Fruit fly (Drosophila melanogaster) whole organism, embryonic: ENCODE data around the gene Men.

ENCODE experiments used
- Blimp-1 ChIP-seq: fragments of 200-800 bp; sonication (Bioruptor generic); optimal IDR thresholded peaks from 3 replicates; lab custom pipeline; 2018; ENCODE audit warnings: missing biosample characterization, missing genetic modification characterization, mild to moderate bottlenecking, moderate library complexity, missing genetic modification reagents
- C15 ChIP-seq: fragments of 200-800 bp; sonication (Bioruptor generic); IDR thresholded peaks from 3 replicates; pipeline ENCODE4 v1.3.6; 2022; ENCODE audit warnings: missing biosample characterization, missing genetic modification characterization
- CG10267 ChIP-seq: fragments of 200-800 bp; sonication (Bioruptor generic); optimal IDR thresholded peaks from 2 replicates; lab custom pipeline; 2018; ENCODE audit warnings: missing biosample characterization, mild to moderate bottlenecking, missing genetic modification characterization, moderate library complexity
- CG11456 ChIP-seq: fragments of 200-800 bp; sonication (Bioruptor generic); IDR thresholded peaks from 3 replicates; pipeline ENCODE4 v1.3.6; 2022; ENCODE audit warnings: missing biosample characterization, missing genetic modification characterization
- CG1233 ChIP-seq: fragments of 200-800 bp; sonication (Bioruptor generic); optimal IDR thresholded peaks from 4 replicates; lab custom pipeline; 2018; ENCODE audit warnings: missing biosample characterization, mild to moderate bottlenecking, missing genetic modification characterization
- CG12659 ChIP-seq: fragments of 200-800 bp; sonication (Bioruptor generic); optimal IDR thresholded peaks from 3 replicates; lab custom pipeline; 2017; ENCODE audit warnings: mild to moderate bottlenecking, missing biosample characterization, missing genetic modification reagents, missing genetic modification characterization
- CG15073 ChIP-seq: fragments of 200-800 bp; sonication (Bioruptor generic); optimal IDR thresholded peaks from 2 replicates; lab custom pipeline; 2016; ENCODE audit warnings: missing biosample characterization, missing genetic modification characterization
- CG15514 ChIP-seq: fragments of 200-800 bp; sonication (Bioruptor generic); optimal IDR thresholded peaks from 3 replicates; lab custom pipeline; 2017; ENCODE audit warnings: missing biosample characterization, missing genetic modification characterization, mild to moderate bottlenecking, moderate library complexity, missing genetic modification reagents
- CG17359 ChIP-seq: fragments of 200-800 bp; sonication (Bioruptor generic); optimal IDR thresholded peaks from 3 replicates; lab custom pipeline; 2018; ENCODE audit warnings: missing biosample characterization, mild to moderate bottlenecking, missing genetic modification characterization, moderate library complexity
- CG17385 ChIP-seq: fragments of 200-800 bp; sonication (Bioruptor generic); optimal IDR thresholded peaks from 3 replicates; lab custom pipeline; 2018; ENCODE audit warnings: missing biosample characterization, mild to moderate bottlenecking, missing genetic modification characterization
- CG17829 ChIP-seq: fragments of 200-800 bp; optimal IDR thresholded peaks from 2 replicates; lab custom pipeline; 2019; ENCODE audit warnings: missing biosample characterization, mild to moderate bottlenecking, missing genetic modification characterization, moderate library complexity
- CG18262 ChIP-seq: fragments of 200-800 bp; optimal IDR thresholded peaks from 3 replicates; lab custom pipeline; 2019; ENCODE audit warnings: missing biosample characterization, mild to moderate bottlenecking, missing genetic modification characterization, moderate library complexity
- CG30403 ChIP-seq: fragments of 200-800 bp; sonication (Bioruptor generic); optimal IDR thresholded peaks from 3 replicates; lab custom pipeline; 2016; ENCODE audit warnings: missing biosample characterization, missing genetic modification characterization
- CG5245 ChIP-seq: fragments of 200-800 bp; sonication (Bioruptor generic); optimal IDR thresholded peaks from 3 replicates; lab custom pipeline; 2016; ENCODE audit warnings: missing biosample characterization, missing genetic modification characterization
- CG7839 ChIP-seq: fragments of 200-800 bp; sonication (Bioruptor generic); optimal IDR thresholded peaks from 3 replicates; lab custom pipeline; 2018; ENCODE audit warnings: missing biosample characterization, mild to moderate bottlenecking, missing genetic modification characterization, moderate library complexity
- CG8290 ChIP-seq, 3 experiments: fragments of 200-800 bp; sonication (Bioruptor generic); optimal IDR thresholded peaks; 2 replicates each; lab custom pipeline; 2016 to 2019; ENCODE audit warnings: missing biosample characterization in 3 of 3, missing genetic modification characterization in 3 of 3, mild to moderate bottlenecking in 2 of 3, moderate library complexity in 1 of 3
- CG8388 ChIP-seq: fragments of 200-800 bp; sonication (Bioruptor generic); optimal IDR thresholded peaks from 2 replicates; lab custom pipeline; 2019; ENCODE audit warnings: missing biosample characterization, mild to moderate bottlenecking, missing genetic modification characterization, moderate library complexity
- CTCF ChIP-seq: fragments of 200-800 bp; sonication (Bioruptor generic); optimal IDR thresholded peaks from 2 replicates; lab custom pipeline; 2017; ENCODE audit warnings: missing biosample characterization, mild to moderate bottlenecking, missing genetic modification characterization, moderate library complexity
- CoRest ChIP-seq: fragments of 200-800 bp; sonication (Bioruptor generic); optimal IDR thresholded peaks from 3 replicates; lab custom pipeline; 2018; ENCODE audit warnings: missing biosample characterization, mild to moderate bottlenecking, missing genetic modification characterization, moderate library complexity
- D19A ChIP-seq: fragments of 200-800 bp; optimal IDR thresholded peaks from 3 replicates; lab custom pipeline; 2019; ENCODE audit warnings: missing biosample characterization, mild to moderate bottlenecking, missing genetic modification characterization, moderate library complexity
- Deaf1 ChIP-seq: fragments of 200-800 bp; optimal IDR thresholded peaks from 3 replicates; lab custom pipeline; 2019; ENCODE audit warnings: missing biosample characterization, mild to moderate bottlenecking, missing genetic modification characterization, moderate library complexity
- HmgZ ChIP-seq: fragments of 200-800 bp; sonication (Bioruptor generic); optimal IDR thresholded peaks from 2 replicates; lab custom pipeline; 2018; ENCODE audit warnings: missing biosample characterization, mild to moderate bottlenecking, missing genetic modification characterization
- Hmr ChIP-seq: fragments of 200-800 bp; sonication (Bioruptor generic); optimal IDR thresholded peaks from 3 replicates; lab custom pipeline; 2017; ENCODE audit warnings: mild to moderate bottlenecking, missing biosample characterization, missing genetic modification reagents, missing genetic modification characterization
- Hr51 ChIP-seq, 2 experiments: fragments of 200-800 bp; sonication (Bioruptor generic); optimal IDR thresholded peaks; 2 replicates in 1 of 2; 3 replicates in 1 of 2; lab custom pipeline; 2016 to 2018; ENCODE audit warnings: missing biosample characterization in 2 of 2, missing genetic modification characterization in 2 of 2, mild to moderate bottlenecking in 1 of 2, moderate library complexity in 1 of 2
- Jarid2 ChIP-seq: fragments of 200-800 bp; sonication (Bioruptor generic); optimal IDR thresholded peaks from 3 replicates; lab custom pipeline; 2017; ENCODE audit warnings: mild to moderate bottlenecking, missing biosample characterization, missing genetic modification reagents, missing genetic modification characterization
- Lim3 ChIP-seq: fragments of 200-800 bp; sonication (Bioruptor generic); IDR thresholded peaks from 2 replicates; pipeline ENCODE4 v1.3.6; 2022; ENCODE audit warnings: missing biosample characterization, missing genetic modification characterization
- Meics ChIP-seq: fragments of 200-800 bp; sonication (Bioruptor generic); optimal IDR thresholded peaks from 2 replicates; lab custom pipeline; 2017; ENCODE audit warnings: missing biosample characterization, mild to moderate bottlenecking, missing genetic modification characterization
- Nf-YC ChIP-seq: fragments of 200-800 bp; optimal IDR thresholded peaks from 3 replicates; lab custom pipeline; 2019; ENCODE audit warnings: missing biosample characterization, mild to moderate bottlenecking, missing genetic modification characterization, moderate library complexity
- Sox102F ChIP-seq: fragments of 200-800 bp; sonication (Bioruptor generic); optimal IDR thresholded peaks from 2 replicates; lab custom pipeline; 2018; ENCODE audit warnings: missing biosample characterization, mild to moderate bottlenecking, missing genetic modification characterization, moderate library complexity
- Taf1 ChIP-seq: fragments of 200-800 bp; sonication (Bioruptor generic); IDR thresholded peaks from 2 replicates; pipeline ENCODE4 v1.3.6; 2022; ENCODE audit warnings: missing biosample characterization, missing genetic modification characterization
- Xbp1 ChIP-seq: fragments of 200-800 bp; sonication (Bioruptor generic); optimal IDR thresholded peaks from 3 replicates; lab custom pipeline; 2016; ENCODE audit warnings: missing biosample characterization, mild to moderate bottlenecking, missing genetic modification characterization
- ase ChIP-seq: fragments of 200-800 bp; sonication (Bioruptor generic); IDR thresholded peaks from 3 replicates; pipeline ENCODE4 v1.3.6; 2022; ENCODE audit warnings: missing biosample characterization, missing genetic modification characterization
- bowl ChIP-seq: fragments of 200-800 bp; sonication (Bioruptor generic); IDR thresholded peaks from 2 replicates; pipeline ENCODE4 v1.3.6; 2022; ENCODE audit warnings: missing biosample characterization, missing genetic modification characterization
- caup ChIP-seq: fragments of 200-800 bp; sonication (Bioruptor generic); optimal IDR thresholded peaks from 3 replicates; lab custom pipeline; 2017; ENCODE audit warnings: missing biosample characterization, mild to moderate bottlenecking, missing genetic modification characterization, moderate library complexity; ENCODE audit not compliant: severe bottlenecking
- chinmo ChIP-seq: fragments of 200-800 bp; sonication (Bioruptor generic); IDR thresholded peaks from 4 replicates; pipeline ENCODE4 v1.3.6; 2022; ENCODE audit warnings: missing biosample characterization, missing genetic modification characterization; ENCODE audit not compliant: partially characterized antibody
- ci ChIP-seq: fragments of 200-800 bp; sonication (Bioruptor generic); IDR thresholded peaks from 3 replicates; pipeline ENCODE4 v1.3.6; 2022; ENCODE audit warnings: missing biosample characterization, missing genetic modification characterization
- dmrt99B ChIP-seq: fragments of 200-800 bp; sonication (Bioruptor generic); optimal IDR thresholded peaks from 2 replicates; lab custom pipeline; 2018; ENCODE audit warnings: missing biosample characterization, mild to moderate bottlenecking, missing genetic modification characterization, moderate library complexity
- dpn ChIP-seq, 2 experiments: fragments of 200-800 bp; sonication (Bioruptor generic); optimal IDR thresholded peaks; 3 replicates each; lab custom pipeline; 2016; ENCODE audit warnings: missing biosample characterization in 2 of 2, missing genetic modification characterization in 2 of 2
- dysf ChIP-seq: fragments of 200-800 bp; sonication (Bioruptor generic); IDR thresholded peaks from 3 replicates; pipeline ENCODE4 v1.3.6; 2022; ENCODE audit warnings: missing biosample characterization, missing genetic modification characterization
- exex ChIP-seq: fragments of 200-800 bp; sonication (Bioruptor generic); optimal IDR thresholded peaks from 4 replicates; lab custom pipeline; 2018; ENCODE audit warnings: missing biosample characterization, mild to moderate bottlenecking, missing genetic modification characterization, moderate library complexity
- gem ChIP-seq: fragments of 200-800 bp; sonication (Bioruptor generic); optimal IDR thresholded peaks from 2 replicates; lab custom pipeline; 2019; ENCODE audit warnings: missing biosample characterization, mild to moderate bottlenecking, missing genetic modification characterization, moderate library complexity
- grau ChIP-seq: fragments of 200-800 bp; optimal IDR thresholded peaks from 3 replicates; lab custom pipeline; 2019; ENCODE audit warnings: missing biosample characterization, mild to moderate bottlenecking, missing genetic modification characterization, moderate library complexity
- inv ChIP-seq: fragments of 200-800 bp; sonication (Bioruptor generic); IDR thresholded peaks from 2 replicates; pipeline ENCODE4 v1.3.6; 2022; ENCODE audit warnings: missing biosample characterization, missing genetic modification characterization; ENCODE audit not compliant: partially characterized antibody
- kay ChIP-seq: fragments of 200-800 bp; sonication (Bioruptor generic); optimal IDR thresholded peaks from 2 replicates; lab custom pipeline; 2016; ENCODE audit warnings: missing biosample characterization, missing genetic modification characterization
- onecut ChIP-seq: fragments of 200-800 bp; sonication (Bioruptor generic); IDR thresholded peaks from 2 replicates; pipeline ENCODE4 v1.3.6; 2022; ENCODE audit warnings: missing biosample characterization, missing genetic modification characterization
- repo ChIP-seq: fragments of 200-800 bp; sonication (Bioruptor generic); optimal IDR thresholded peaks from 2 replicates; lab custom pipeline; 2016; ENCODE audit warnings: missing biosample characterization, missing genetic modification characterization
- seq ChIP-seq: fragments of 200-800 bp; sonication (Bioruptor generic); IDR thresholded peaks from 2 replicates; pipeline ENCODE4 v1.3.6; 2022; ENCODE audit warnings: missing biosample characterization, missing genetic modification characterization
- slbo ChIP-seq: fragments of 200-800 bp; sonication (Bioruptor generic); IDR thresholded peaks from 2 replicates; pipeline ENCODE4 v1.3.6; 2022; ENCODE audit warnings: missing biosample characterization, missing genetic modification characterization
- vvl ChIP-seq: fragments of 200-800 bp; sonication (Bioruptor generic); IDR thresholded peaks from 2 replicates; pipeline ENCODE4 v1.3.6; 2022; ENCODE audit warnings: missing biosample characterization, missing genetic modification characterization

The Men gene

dm6 chr3R:12723759-12724158, 1.5 kb upstream of the Men start (continued):
- no peak for TF ChIP-seq kay (GFP tag; lab: Kevin White, UChicago)
- peak; percentile 26 for TF ChIP-seq Blimp-1 (GFP tag; lab: Kevin White, UChicago)
- TF ChIP-seq Taf1, result no peak
- TF ChIP-seq CG18262, result peak; percentile 24
- no peak for TF ChIP-seq bowl
- TF ChIP-seq Hmr (GFP tag; lab: Kevin White, UChicago), result peak; percentile 22
- peak; percentile 68; the same call in 2 of the 3 replicates for TF ChIP-seq CG11456 (GFP tag; lab: Robert Waterston, UW)
- peak; percentile 4 for TF ChIP-seq D19A (tag; lab: Kevin White, UChicago)
- TF ChIP-seq CG17829 (tag; lab: Kevin White, UChicago), result peak; percentile 18
- peak; percentile 29 for TF ChIP-seq CG7839 (tag; lab: Kevin White, UChicago)
- TF ChIP-seq Lim3 (GFP tag; lab: Robert Waterston, UW), result no peak
- peak; percentile 2 for TF ChIP-seq HmgZ (tag; lab: Kevin White, UChicago)
- TF ChIP-seq grau (tag; lab: Kevin White, UChicago), result peak; percentile 54
- TF ChIP-seq repo (GFP tag; lab: Kevin White, UChicago), result no peak
- peak; percentile 36 for TF ChIP-seq exex (tag; lab: Kevin White, UChicago)
- TF ChIP-seq dmrt99B (tag; lab: Kevin White, UChicago), result peak; percentile 8
- peak in 1 of 2 experiments; percentile 15 for TF ChIP-seq dpn (GFP tag; optimal IDR thresholded peaks at IDR 0.05; lab: Kevin White, UChicago)
- TF ChIP-seq Hr51 (GFP tag; optimal IDR thresholded peaks at IDR 0.05; lab: Kevin White, UChicago), result peak in 1 of 2 experiments; percentile 16
- TF ChIP-seq CG10267, result no peak
- no peak for TF ChIP-seq Jarid2 (GFP tag; lab: Kevin White, UChicago)
- TF ChIP-seq vvl (GFP tag; lab: Robert Waterston, UW), result peak; percentile 44
- peak; percentile 45 for TF ChIP-seq CG17359 (tag; lab: Kevin White, UChicago)
- peak; percentile 6 for TF ChIP-seq caup (GFP tag; lab: Kevin White, UChicago)
- peak; percentile 28 for TF ChIP-seq Sox102F (GFP tag; lab: Kevin White, UChicago)
- no peak for TF ChIP-seq C15
- peak; percentile 29 for TF ChIP-seq Nf-YC (tag; lab: Kevin White, UChicago)
- TF ChIP-seq inv, result no peak
- TF ChIP-seq CG1233 (GFP tag; lab: Kevin White, UChicago), result no peak
- no peak for TF ChIP-seq ase
- TF ChIP-seq dysf (GFP tag; lab: Robert Waterston, UW), result peak; percentile 9; the same call in 1 of the 3 replicates
- peak; percentile 10 for TF ChIP-seq Deaf1
- TF ChIP-seq CG15073 (GFP tag; lab: Kevin White, UChicago), result peak; percentile 89
- TF ChIP-seq Xbp1, result peak; percentile 24
- TF ChIP-seq CG8290 (GFP tag; optimal IDR thresholded peaks at IDR 0.05; lab: Kevin White, UChicago), result no peak
- TF ChIP-seq CG8290 (tag; optimal IDR thresholded peaks at IDR 0.05; lab: Kevin White, UChicago), result peak in 1 of 2 experiments; percentile 21
- TF ChIP-seq CG17385 (GFP tag; lab: Kevin White, UChicago), result peak; percentile 3
- peak; percentile 53; the same call in 1 of the 4 replicates for TF ChIP-seq chinmo (GFP tag; lab: Robert Waterston, UW)
- TF ChIP-seq CG5245 (GFP tag; lab: Kevin White, UChicago), result peak; percentile 18
- no peak for TF ChIP-seq seq
- peak; percentile 36 for TF ChIP-seq Meics (GFP tag; lab: Kevin White, UChicago)
- peak; percentile 2 for TF ChIP-seq CG30403 (GFP tag; lab: Kevin White, UChicago)
- TF ChIP-seq CG15514 (GFP tag; lab: Kevin White, UChicago), result peak; percentile 20
- TF ChIP-seq ci (GFP tag; lab: Robert Waterston, UW), result peak; percentile 23; the same call in 1 of the 3 replicates
- TF ChIP-seq gem (tag; lab: Kevin White, UChicago), result peak; percentile 39
- TF ChIP-seq slbo (GFP tag; lab: Robert Waterston, UW), result peak; percentile 50; the same call in 1 of the 2 replicates
- TF ChIP-seq onecut (GFP tag; lab: Robert Waterston, UW), result peak; percentile 9; the same call in 1 of the 2 replicates
- peak; percentile 19 for TF ChIP-seq CoRest (tag; lab: Kevin White, UChicago)
- peak; percentile 97 for TF ChIP-seq CTCF (GFP tag; lab: Kevin White, UChicago)
- TF ChIP-seq CG12659 (GFP tag; lab: Kevin White, UChicago), result peak; percentile 24
- peak; percentile 49 for TF ChIP-seq CG8388
